Worm (Caenorhabditis elegans) whole organism, midembryonic: Measurements from ENCODE around the gene T15B7.8.

Experiments
- cog-1 ChIP-seq: sonication (generic microtip); optimal IDR thresholded peaks from 2 replicates; lab custom pipeline; 2016; ENCODE audit warnings: missing genetic modification characterization, missing compliant biosample characterization
- klf-2 ChIP-seq: fragments of 200-800 bp; sonication (Bioruptor generic); conservative IDR thresholded peaks from 2 replicates; pipeline ENCODE4 v1.3.6; 2022; ENCODE audit warnings: missing genetic modification reagents, missing genetic modification characterization, missing compliant biosample characterization
- med-1 ChIP-seq: sonication (generic microtip); optimal IDR thresholded peaks from 2 replicates; lab custom pipeline; 2017; ENCODE audit warnings: missing genetic modification characterization, mild to moderate bottlenecking, missing compliant biosample characterization, antibody characterized with exemption, missing genetic modification reagents; ENCODE audit not compliant: insufficient read depth
- ztf-29 ChIP-seq: fragments of 200-800 bp; sonication (Bioruptor generic); IDR thresholded peaks from 2 replicates; pipeline ENCODE4 v1.3.6; 2022; ENCODE audit warnings: missing genetic modification reagents, missing genetic modification characterization, missing compliant biosample characterization

- TF ChIP-seq cog-1 (tag; lab: Kevin White, UChicago), result no peak
- no peak for TF ChIP-seq ztf-29 (GFP tag; lab: Robert Waterston, UW)
- no peak for TF ChIP-seq klf-2 (GFP tag; lab: Robert Waterston, UW)
- TF ChIP-seq med-1 (GFP tag; lab: Kevin White, UChicago), result no peak
Measured at ce11 chrV:6817184-6817583, 4.4 kb upstream of the T15B7.8 start, which contains the start of gene dmsr-14.
